Worm (Caenorhabditis elegans) whole organism, L4/young adult: Measurements from ENCODE around the gene Y17G7B.12.

Source experiments
- dao-5 ChIP-seq: sonication (generic microtip); optimal IDR thresholded peaks from 2 replicates; lab custom pipeline; 2016; ENCODE audit warnings: missing genotype, missing genetic modification characterization, moderate library complexity, missing compliant biosample characterization
- him-1 ChIP-seq: sonication (generic microtip); optimal IDR thresholded peaks from 2 replicates; lab custom pipeline; 2016; ENCODE audit warnings: missing genotype, missing genetic modification reagents, missing genetic modification characterization, missing compliant biosample characterization

ce11 chrII:12064680-12065135, 41.0 kb downstream of the Y17G7B.12 start, which contains the start of gene arrd-8:
- TF ChIP-seq him-1 (tag; lab: Kevin White, UChicago) (no peak), dao-5 (tag; lab: Kevin White, UChicago) (no peak)
